Fruit fly (Drosophila melanogaster) whole organism, prepupa: ENCODE measurements around the gene lilli.
A peak's percentile ranks its signal among the peaks of the same experiment; 100 is the strongest.

ENCODE experiments used
- Blimp-1 ChIP-seq: fragments of 200-800 bp; sonication (Bioruptor generic); optimal IDR thresholded peaks from 3 replicates; lab custom pipeline; 2017; ENCODE audit warnings: missing biosample characterization, missing genetic modification characterization, mild to moderate bottlenecking, moderate library complexity, missing genetic modification reagents
- CG11294 ChIP-seq: fragments of 200-800 bp; sonication (Bioruptor generic); IDR thresholded peaks from 2 replicates; pipeline ENCODE4 v1.3.6; 2022; ENCODE audit warnings: missing biosample characterization, missing genetic modification characterization
- CG11902 ChIP-seq: fragments of 200-800 bp; sonication (Bioruptor generic); optimal IDR thresholded peaks from 3 replicates; lab custom pipeline; 2016; ENCODE audit warnings: missing biosample characterization, missing genetic modification characterization
- CG15336 ChIP-seq: fragments of 200-800 bp; sonication (Bioruptor generic); IDR thresholded peaks from 2 replicates; pipeline ENCODE4 v1.3.6; 2022; ENCODE audit warnings: missing biosample characterization, missing genetic modification characterization
- CG16779 ChIP-seq: fragments of 200-800 bp; sonication (Bioruptor generic); optimal IDR thresholded peaks from 3 replicates; lab custom pipeline; 2017; ENCODE audit warnings: missing biosample characterization, mild to moderate bottlenecking, missing genetic modification characterization
- CG32006 ChIP-seq: fragments of 200-800 bp; sonication (Bioruptor generic); optimal IDR thresholded peaks from 3 replicates; lab custom pipeline; 2017; ENCODE audit warnings: missing biosample characterization, mild to moderate bottlenecking, missing genetic modification characterization
- CG34406 ChIP-seq: fragments of 200-800 bp; sonication (Bioruptor generic); optimal IDR thresholded peaks from 3 replicates; lab custom pipeline; 2016; ENCODE audit warnings: missing biosample characterization, missing genetic modification characterization
- CG4318 ChIP-seq: fragments of 200-800 bp; sonication (Bioruptor generic); optimal IDR thresholded peaks from 3 replicates; lab custom pipeline; 2017; ENCODE audit warnings: missing biosample characterization, mild to moderate bottlenecking, missing genetic modification characterization
- CG6276 ChIP-seq: fragments of 200-800 bp; sonication (Bioruptor generic); optimal IDR thresholded peaks from 2 replicates; lab custom pipeline; 2017; ENCODE audit warnings: missing biosample characterization, mild to moderate bottlenecking, missing genetic modification characterization
- CG6792 ChIP-seq: fragments of 200-800 bp; sonication (Bioruptor generic); optimal IDR thresholded peaks from 3 replicates; lab custom pipeline; 2016; ENCODE audit warnings: missing biosample characterization, missing genetic modification characterization
- CG6808 ChIP-seq: fragments of 200-800 bp; sonication (Bioruptor generic); optimal IDR thresholded peaks from 3 replicates; lab custom pipeline; 2017; ENCODE audit warnings: missing biosample characterization, missing genetic modification characterization, mild to moderate bottlenecking, moderate library complexity, missing genetic modification reagents
- CG6854 ChIP-seq: fragments of 200-800 bp; sonication (Bioruptor generic); optimal IDR thresholded peaks from 2 replicates; lab custom pipeline; 2017; ENCODE audit warnings: missing biosample characterization, mild to moderate bottlenecking, missing genetic modification characterization
- CG7368 ChIP-seq: fragments of 200-800 bp; sonication (Bioruptor generic); optimal IDR thresholded peaks from 3 replicates; lab custom pipeline; 2016; ENCODE audit warnings: missing biosample characterization, missing genetic modification characterization
- CG8119 ChIP-seq: fragments of 200-800 bp; sonication (Bioruptor generic); IDR thresholded peaks from 3 replicates; pipeline ENCODE4 v1.3.6; 2022; ENCODE audit warnings: missing biosample characterization, missing genetic modification characterization
- CG8319 ChIP-seq: fragments of 200-800 bp; sonication (Bioruptor generic); optimal IDR thresholded peaks from 3 replicates; lab custom pipeline; 2016; ENCODE audit warnings: missing biosample characterization, missing genetic modification characterization
- CG9139 ChIP-seq: fragments of 200-800 bp; sonication (Bioruptor generic); optimal IDR thresholded peaks from 3 replicates; lab custom pipeline; 2017; ENCODE audit warnings: missing biosample characterization, mild to moderate bottlenecking, missing genetic modification characterization
- Eip75B ChIP-seq: fragments of 200-800 bp; sonication (Bioruptor generic); optimal IDR thresholded peaks from 3 replicates; lab custom pipeline; 2016; ENCODE audit warnings: missing biosample characterization, missing genetic modification characterization
- Eip78C ChIP-seq: fragments of 200-800 bp; sonication (Bioruptor generic); peaks from one replicate; lab custom pipeline; 2016; ENCODE audit warnings: missing biosample characterization, missing genetic modification characterization
- Eip93F ChIP-seq: fragments of 200-800 bp; sonication (Bioruptor generic); optimal IDR thresholded peaks from 2 replicates; lab custom pipeline; 2016; ENCODE audit warnings: missing biosample characterization, mild to moderate bottlenecking, missing genetic modification characterization
- Ets21C ChIP-seq: fragments of 200-800 bp; sonication (Bioruptor generic); optimal IDR thresholded peaks from 3 replicates; lab custom pipeline; 2016; ENCODE audit warnings: missing biosample characterization, missing genetic modification characterization
- Gug ChIP-seq: fragments of 200-800 bp; sonication (Bioruptor generic); IDR thresholded peaks from 2 replicates; pipeline ENCODE4 v1.3.6; 2022; ENCODE audit warnings: missing biosample characterization, missing genetic modification characterization
- Hr38 ChIP-seq: sonication (Bioruptor generic); optimal IDR thresholded peaks from 2 replicates; lab custom pipeline; 2016; ENCODE audit warnings: missing biosample characterization, missing genetic modification characterization
- Hr4 ChIP-seq: fragments of 200-800 bp; sonication (Bioruptor generic); optimal IDR thresholded peaks from 3 replicates; lab custom pipeline; 2016; ENCODE audit warnings: missing biosample characterization, missing genetic modification characterization
- Lpt ChIP-seq: fragments of 200-800 bp; sonication (Bioruptor generic); optimal IDR thresholded peaks from 3 replicates; lab custom pipeline; 2016; ENCODE audit warnings: missing biosample characterization, missing genetic modification characterization
- OdsH ChIP-seq: fragments of 200-800 bp; sonication (Bioruptor generic); optimal IDR thresholded peaks from 3 replicates; lab custom pipeline; 2016; ENCODE audit warnings: missing biosample characterization, missing genetic modification characterization
- achi ChIP-seq: fragments of 200-800 bp; sonication (Bioruptor generic); optimal IDR thresholded peaks from 3 replicates; lab custom pipeline; 2016; ENCODE audit warnings: missing biosample characterization, missing genetic modification characterization
- acj6 ChIP-seq: fragments of 200-800 bp; sonication (Bioruptor generic); optimal IDR thresholded peaks from 3 replicates; lab custom pipeline; 2016; ENCODE audit warnings: missing biosample characterization, missing genetic modification characterization
- dac ChIP-seq: fragments of 200-800 bp; sonication (Bioruptor generic); optimal IDR thresholded peaks from 2 replicates; lab custom pipeline; 2017; ENCODE audit warnings: missing biosample characterization, mild to moderate bottlenecking, missing genetic modification characterization
- esn ChIP-seq: fragments of 200-800 bp; sonication (Bioruptor generic); optimal IDR thresholded peaks from 2 replicates; lab custom pipeline; 2016; ENCODE audit warnings: missing biosample characterization, mild to moderate bottlenecking, missing genetic modification characterization, moderate library complexity
- fd59A ChIP-seq: fragments of 200-800 bp; sonication (Bioruptor generic); optimal IDR thresholded peaks from 2 replicates; lab custom pipeline; 2017; ENCODE audit warnings: missing biosample characterization, mild to moderate bottlenecking, missing genetic modification characterization, missing genetic modification reagents
- fd85E ChIP-seq: fragments of 200-800 bp; sonication (Bioruptor generic); optimal IDR thresholded peaks from 3 replicates; lab custom pipeline; 2016; ENCODE audit warnings: missing biosample characterization, missing genetic modification characterization
- fkh ChIP-seq: fragments of 200-800 bp; sonication (Bioruptor generic); optimal IDR thresholded peaks from 3 replicates; lab custom pipeline; 2017; ENCODE audit warnings: missing biosample characterization, mild to moderate bottlenecking, missing genetic modification characterization, moderate library complexity
- lz ChIP-seq: fragments of 200-800 bp; sonication (Bioruptor generic); optimal IDR thresholded peaks from 3 replicates; lab custom pipeline; 2016; ENCODE audit warnings: missing biosample characterization, missing genetic modification characterization
- pdm3 ChIP-seq: fragments of 200-800 bp; sonication (Bioruptor generic); optimal IDR thresholded peaks from 3 replicates; lab custom pipeline; 2016; ENCODE audit warnings: missing biosample characterization, missing genetic modification characterization
- spab ChIP-seq: fragments of 200-800 bp; sonication (Bioruptor generic); optimal IDR thresholded peaks from 2 replicates; lab custom pipeline; 2017; ENCODE audit warnings: missing biosample characterization, mild to moderate bottlenecking, missing genetic modification characterization, missing genetic modification reagents
- ss ChIP-seq, 2 experiments: fragments of 200-800 bp; sonication (Bioruptor generic); optimal IDR thresholded peaks; 2 replicates in 1 of 2; 3 replicates in 1 of 2; lab custom pipeline; 2017 to 2018; ENCODE audit warnings: mild to moderate bottlenecking in 2 of 2, missing biosample characterization in 2 of 2, missing genetic modification characterization in 2 of 2, moderate library complexity in 1 of 2
- svp ChIP-seq: fragments of 200-800 bp; sonication (Bioruptor generic); peaks from one replicate; lab custom pipeline; 2016; ENCODE audit warnings: missing biosample characterization, missing genetic modification characterization

lilli gene

dm6 chr2L:2845634-2846033 lies 40.1 kb upstream of the lilli start, which contains the start of gene CG18557:
CG18557 (minus strand) TSS chr2L:2845734.
- TF ChIP-seq Ets21C (GFP tag; lab: Kevin White, UChicago): no peak
- TF ChIP-seq CG6808: no peak
- TF ChIP-seq achi: no peak
- TF ChIP-seq svp: peak; percentile 77
- no peak for TF ChIP-seq Lpt (GFP tag; lab: Kevin White, UChicago)

- TF ChIP-seq Eip93F: no peak
- no peak for TF ChIP-seq Hr38
- no peak for TF ChIP-seq fd59A (GFP tag; lab: Kevin White, UChicago)
- no peak for TF ChIP-seq CG6854 (GFP tag; lab: Kevin White, UChicago)
- TF ChIP-seq Lpt (GFP tag; lab: Kevin White, UChicago): no peak
- TF ChIP-seq CG4318 (GFP tag; lab: Kevin White, UChicago): no peak
- TF ChIP-seq spab (GFP tag; lab: Kevin White, UChicago): no peak
- TF ChIP-seq CG34406 (GFP tag; lab: Kevin White, UChicago): no peak
- TF ChIP-seq fd85E (GFP tag; lab: Kevin White, UChicago): no peak
- TF ChIP-seq CG16779 (tag; lab: Kevin White, UChicago): no peak
- no peak for TF ChIP-seq CG6808
- TF ChIP-seq CG8319 (GFP tag; lab: Kevin White, UChicago): no peak
- TF ChIP-seq Gug: no peak
- TF ChIP-seq ss (GFP tag; optimal IDR thresholded peaks at IDR 0.05; lab: Kevin White, UChicago): no peak
- TF ChIP-seq CG11902 (GFP tag; lab: Kevin White, UChicago): no peak
- no peak for TF ChIP-seq Blimp-1
- TF ChIP-seq CG9139 (GFP tag; lab: Kevin White, UChicago): no peak
Observed at dm6 chr2L:2847112-2847682, 38.5 kb upstream of the lilli start, which contains the start of the genes CG3117 and CG2983. CG3117 (minus strand) TSS chr2L:2847212. CG2983 (plus strand) TSS chr2L:2847632.

dm6 chr2L:2851589-2851988 lies 34.1 kb upstream of the lilli start:
- TF ChIP-seq Hr4 (GFP tag; lab: Kevin White, UChicago): peak; percentile 27
- TF ChIP-seq Eip75B (GFP tag; lab: Kevin White, UChicago): no peak
- TF ChIP-seq CG11294: no peak
- no peak for TF ChIP-seq Hr38
- TF ChIP-seq acj6 (GFP tag; lab: Kevin White, UChicago): peak; percentile 19
- peak; percentile 64 for TF ChIP-seq Eip78C (GFP tag; lab: Kevin White, UChicago)
- no peak for TF ChIP-seq CG6792 (GFP tag; lab: Kevin White, UChicago)
- TF ChIP-seq Ets21C (GFP tag; lab: Kevin White, UChicago): no peak
- no peak for TF ChIP-seq CG7368 (GFP tag; lab: Kevin White, UChicago)
- TF ChIP-seq esn (GFP tag; lab: Kevin White, UChicago): no peak
- TF ChIP-seq OdsH: no peak
- TF ChIP-seq lz (GFP tag; lab: Kevin White, UChicago): no peak
- TF ChIP-seq dac: no peak
- no peak for TF ChIP-seq CG16779 (tag; lab: Kevin White, UChicago)
- TF ChIP-seq CG15336 (GFP tag; lab: Robert Waterston, UW): peak; percentile 69
- peak; percentile 24 for TF ChIP-seq CG6276 (GFP tag; lab: Kevin White, UChicago)
- TF ChIP-seq pdm3: no peak
- peak; percentile 6 for TF ChIP-seq achi
- TF ChIP-seq CG8119 (GFP tag; lab: Robert Waterston, UW): peak; percentile 64
- peak; percentile 62 for TF ChIP-seq CG32006

- TF ChIP-seq fkh: no peak
- peak; percentile 13 for TF ChIP-seq acj6 (GFP tag; lab: Kevin White, UChicago)
- peak; percentile 52; the same call in 2 of the 3 replicates for TF ChIP-seq CG8119 (GFP tag; lab: Robert Waterston, UW)
- peak; percentile 76 for TF ChIP-seq svp
Observed at dm6 chr2L:2855204-2855768, 30.4 kb upstream of the lilli start.
